Worm (Caenorhabditis elegans) whole organism, young adult: Measurements from ENCODE around the gene ceeh-1.

Experiments
- ceh-58 ChIP-seq: fragments of 200-800 bp; sonication (Bioruptor generic); IDR thresholded peaks from 2 replicates; pipeline ENCODE4 v1.3.6; 2022; ENCODE audit warnings: missing genetic modification characterization, missing compliant biosample characterization
- die-1 ChIP-seq: sonication (generic microtip); optimal IDR thresholded peaks from 2 replicates; lab custom pipeline; 2016; ENCODE audit warnings: missing genotype, mild to moderate bottlenecking, missing genetic modification characterization, missing compliant biosample characterization
- dpff-1 ChIP-seq: sonication (generic microtip); optimal IDR thresholded peaks from 2 replicates; lab custom pipeline; 2017; ENCODE audit warnings: mild to moderate bottlenecking, missing genetic modification characterization, missing compliant biosample characterization
- dpl-1 ChIP-seq: fragments of 150-350 bp; optimal IDR thresholded peaks from 2 replicates; lab custom pipeline; 2014; ENCODE audit warnings: missing biosample characterization, missing genetic modification reagents, missing genetic modification characterization
- hrde-1 ChIP-seq: sonication (generic microtip); optimal IDR thresholded peaks from 2 replicates; lab custom pipeline; 2016; ENCODE audit warnings: missing genetic modification characterization, mild to moderate bottlenecking, missing compliant biosample characterization, moderate library complexity, missing genotype, missing genetic modification reagents, borderline replicate concordance
- rpc-1 ChIP-seq, 2 experiments: fragments of 150-350 bp in 1 of 2; sonication (generic microtip) in 1 of 2; optimal IDR thresholded peaks; 2 replicates each; lab custom pipeline; 2014 to 2018; ENCODE audit warnings: missing biosample characterization in 1 of 2, missing genetic modification characterization in 1 of 2, missing genetic modification reagents in 1 of 2, missing genotype in 1 of 2
- sea-2 ChIP-seq: fragments of 200-800 bp; sonication (Bioruptor generic); IDR thresholded peaks from 2 replicates; pipeline ENCODE4 v1.3.6; 2022; ENCODE audit warnings: missing genetic modification characterization, missing compliant biosample characterization
- snpc-4 ChIP-seq, 5 experiments: fragments of 150-350 bp in 1 of 5; sonication (generic microtip) in 4 of 5; optimal IDR thresholded peaks; 2 replicates each; lab custom pipeline; 2014 to 2018; ENCODE audit warnings: missing genetic modification characterization in 5 of 5, missing biosample characterization in 3 of 5, antibody characterized with exemption in 2 of 5, mild to moderate bottlenecking in 2 of 5, missing compliant biosample characterization in 2 of 5, missing genotype in 2 of 5, moderate library complexity in 2 of 5, missing genetic modification reagents in 1 of 5
- somi-1 ChIP-seq: fragments of 200-800 bp; sonication (Bioruptor generic); optimal IDR thresholded peaks from 2 replicates; lab custom pipeline; 2018; ENCODE audit warnings: mild to moderate bottlenecking, missing genetic modification characterization, missing compliant biosample characterization
- unc-62 ChIP-seq: fragments of 150-350 bp; optimal IDR thresholded peaks from 2 replicates; lab custom pipeline; 2014; ENCODE audit warnings: missing biosample characterization, missing genetic modification reagents, missing genetic modification characterization
- zfh-2 ChIP-seq: fragments of 200-800 bp; sonication (Bioruptor generic); conservative IDR thresholded peaks from 2 replicates; pipeline ENCODE4 v1.3.6; 2022; ENCODE audit warnings: missing genetic modification reagents, missing genetic modification characterization, missing compliant biosample characterization
- ztf-22 ChIP-seq: fragments of 200-800 bp; sonication (Bioruptor generic); optimal IDR thresholded peaks from 2 replicates; lab custom pipeline; 2018; ENCODE audit warnings: mild to moderate bottlenecking, missing genetic modification characterization, moderate library complexity, missing compliant biosample characterization

DNA sequence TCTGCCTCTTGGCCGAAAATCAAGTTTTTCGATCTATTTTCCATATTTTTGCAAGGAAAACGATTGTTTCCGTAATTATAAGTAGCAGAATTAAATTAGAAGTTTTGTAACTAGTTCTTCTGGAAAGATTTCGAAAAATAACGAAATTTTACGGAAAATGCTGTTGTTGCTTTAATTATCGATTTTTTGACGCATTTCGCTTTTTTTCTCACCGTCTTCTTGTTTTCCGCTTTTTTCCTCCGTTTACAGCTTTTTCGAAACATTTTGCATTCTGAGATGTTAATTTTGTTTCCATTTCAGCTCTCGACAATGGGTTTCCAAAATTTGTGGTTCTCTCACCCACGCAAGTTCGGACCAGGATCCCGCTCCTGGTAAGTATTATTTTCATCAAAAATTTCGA, 38.1 kb downstream of the ceeh-1 start, which contains the start of gene rps-29:
- TF ChIP-seq unc-62 (no peak), ceh-58 (GFP tag; lab: Robert Waterston, UW) (no peak), zfh-2 (GFP tag; lab: Robert Waterston, UW) (no peak), dpff-1 (tag; lab: Kevin White, UChicago) (no peak), snpc-4 (GFP tag; optimal IDR thresholded peaks at IDR 0.05; lab: Kevin White, UChicago) (no peak), snpc-4 (tag; optimal IDR thresholded peaks at IDR 0.05; lab: Kevin White, UChicago) (no peak), die-1 (tag; lab: Kevin White, UChicago) (no peak), rpc-1 (optimal IDR thresholded peaks at IDR 0.05; lab: Kevin White, UChicago) (no peak), rpc-1 (tag; optimal IDR thresholded peaks at IDR 0.05; lab: Kevin White, UChicago) (no peak), ztf-22 (GFP tag; lab: Kevin White, UChicago) (no peak), dpl-1 (no peak), somi-1 (no peak), hrde-1 (tag; lab: Kevin White, UChicago) (no peak), sea-2 (GFP tag; lab: Robert Waterston, UW) (no peak)
